Fruit fly (Drosophila melanogaster) Kc167 (cell line): ENCODE measurements around the gene kud.

Experiments
- Myc ChIP-seq: fragments of >200 bp; optimal IDR thresholded peaks from 2 replicates; lab custom pipeline; 2017; ENCODE audit warnings: missing external identifiers
- Sin3A ChIP-seq: fragments of >200 bp; optimal IDR thresholded peaks from 2 replicates; lab custom pipeline; 2018; ENCODE audit warnings: missing external identifiers
- h ChIP-seq: fragments of >200 bp; optimal IDR thresholded peaks from 3 replicates; lab custom pipeline; 2018; ENCODE audit warnings: missing external identifiers
- ttk ChIP-seq: sonication (Bioruptor generic); optimal IDR thresholded peaks from 2 replicates; lab custom pipeline; 2017; ENCODE audit warnings: missing external identifiers

DNA sequence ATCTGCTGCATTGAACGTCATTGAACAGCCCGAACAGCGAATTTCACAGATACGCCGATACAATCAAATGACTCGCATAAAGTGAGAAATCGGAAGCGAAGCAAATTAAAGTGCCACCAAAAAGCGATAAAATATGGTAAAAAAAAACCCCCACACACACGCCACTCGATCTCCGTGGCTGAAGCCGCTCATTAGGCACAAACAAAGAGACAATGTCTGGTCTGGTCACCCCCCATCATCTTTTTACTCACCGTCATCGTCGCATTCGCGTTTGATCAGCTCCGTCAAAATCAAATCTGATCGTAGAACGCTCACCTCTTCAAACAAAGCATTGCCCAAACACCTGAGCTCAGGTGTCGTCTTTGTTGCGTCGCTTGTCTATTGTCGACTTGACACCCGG lies 31.2 kb upstream of the kud start:
- TF ChIP-seq h (lab: Kevin White, UChicago) (no peak), Sin3A (lab: Kevin White, UChicago) (no peak), ttk (lab: Kevin White, UChicago) (no peak), Myc (no peak)
